Worm (Caenorhabditis elegans): ENCODE results near the gene rnf-5.
A peak's percentile ranks its signal among the peaks of the same experiment; 100 is the strongest.

The rnf-5 gene

ce11 chrIII:4205751-4206327 lies 39.2 kb upstream of the rnf-5 start, which contains the start of gene R74.8:
TSS of gene R74.8 (plus strand) at chrIII:4206277.
- TF ChIP-seq ztf-11 (tag; optimal IDR thresholded peaks at IDR 0.05) = no peak
- peak; percentile 37 for TF ChIP-seq unc-55 (GFP tag; optimal IDR thresholded peaks at IDR 0.05)
- no peak for TF ChIP-seq skn-1 (tag; optimal IDR thresholded peaks at IDR 0.05)
- peak; percentile 24 for TF ChIP-seq blmp-1 (tag; optimal IDR thresholded peaks at IDR 0.05; ENCODE audit: insufficient read depth)
- no peak for TF ChIP-seq ztf-1 (GFP tag; conservative IDR thresholded peaks at IDR 0.05)
- TF ChIP-seq lsy-2 (tag; optimal IDR thresholded peaks at IDR 0.05) = peak in 1 of 2 experiments; percentile 15

DNA sequence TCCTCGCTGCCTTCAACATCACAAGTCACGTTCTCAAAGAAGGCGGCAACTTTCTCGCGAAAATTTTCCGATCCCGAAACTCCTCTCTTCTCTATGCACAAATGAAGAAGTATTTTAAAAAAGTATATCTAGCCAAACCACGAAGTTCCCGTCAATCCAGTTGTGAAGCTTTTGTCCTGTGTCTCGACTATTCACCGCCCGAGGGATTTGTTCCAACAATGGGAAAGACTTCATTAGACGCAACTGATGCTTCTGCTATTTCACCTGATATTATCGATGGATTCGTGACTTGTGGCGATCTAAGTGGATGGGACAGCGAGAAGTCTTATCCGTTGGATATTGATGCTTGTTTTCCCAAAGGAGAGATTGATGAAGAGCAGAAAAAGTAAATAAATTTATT lies 38.3 kb upstream of the rnf-5 start:
- TF ChIP-seq F13H6.1 (tag; optimal IDR thresholded peaks at IDR 0.05) (no peak), blmp-1 (tag; optimal IDR thresholded peaks at IDR 0.05; ENCODE audit: insufficient read depth) (no peak), unc-55 (GFP tag; optimal IDR thresholded peaks at IDR 0.05) (no peak), zag-1 (tag; optimal IDR thresholded peaks at IDR 0.05) (no peak), egl-27 (tag; optimal IDR thresholded peaks at IDR 0.05) (no peak), R02D3.7 (tag; optimal IDR thresholded peaks at IDR 0.05) (no peak), gmeb-1 (tag; optimal IDR thresholded peaks at IDR 0.05) (no peak), fos-1 (tag; optimal IDR thresholded peaks at IDR 0.05) (no peak), nhr-11 (tag; optimal IDR thresholded peaks at IDR 0.05) (no peak), ama-1 (optimal IDR thresholded peaks at IDR 0.05) (no peak), sma-3 (GFP tag; optimal IDR thresholded peaks at IDR 0.05) (no peak), nhr-237 (tag; optimal IDR thresholded peaks at IDR 0.05) (no peak), ztf-11 (tag; optimal IDR thresholded peaks at IDR 0.05) (no peak), skn-1 (tag; optimal IDR thresholded peaks at IDR 0.05) (no peak), unc-62 (GFP tag; optimal IDR thresholded peaks at IDR 0.05) (no peak), nhr-10 (tag; optimal IDR thresholded peaks at IDR 0.05) (no peak), sma-9 (GFP tag; optimal IDR thresholded peaks at IDR 0.05) (no peak), sma-9 (tag; optimal IDR thresholded peaks at IDR 0.05) (no peak), dmd-4 (tag; optimal IDR thresholded peaks at IDR 0.05) (no peak)

ce11 chrIII:4204072-4204471 lies 37.4 kb upstream of the rnf-5 start, which contains the start of the genes pelo-1 and R74.7:
TSS of gene pelo-1 (minus strand) at chrIII:4204222.
TSS of gene R74.7 (plus strand) at chrIII:4204429.
- TF ChIP-seq gmeb-1 (tag; optimal IDR thresholded peaks at IDR 0.05) (peak; percentile 6), lin-11 (tag; optimal IDR thresholded peaks at IDR 0.05) (no peak), ceh-16 (tag; optimal IDR thresholded peaks at IDR 0.05) (no peak), ceh-82 (tag; optimal IDR thresholded peaks at IDR 0.05) (no peak), unc-39 (tag; optimal IDR thresholded peaks at IDR 0.05) (no peak), crh-2 (tag; optimal IDR thresholded peaks at IDR 0.05) (peak; percentile 9), C34F6.9 (tag; optimal IDR thresholded peaks at IDR 0.05) (peak; percentile 61), zag-1 (tag; optimal IDR thresholded peaks at IDR 0.05) (no peak), nhr-237 (tag; optimal IDR thresholded peaks at IDR 0.05) (no peak), lsy-2 (tag; optimal IDR thresholded peaks at IDR 0.05) (peak in 1 of 2 experiments; percentile 61), ama-1 (optimal IDR thresholded peaks at IDR 0.05) (no peak), nhr-6 (tag; optimal IDR thresholded peaks at IDR 0.05) (no peak), sem-4 (tag; optimal IDR thresholded peaks at IDR 0.05) (no peak), ztf-11 (tag; optimal IDR thresholded peaks at IDR 0.05) (no peak), aly-2 (tag; optimal IDR thresholded peaks at IDR 0.05) (no peak), unc-55 (GFP tag; optimal IDR thresholded peaks at IDR 0.05) (peak; percentile 86), mab-5 (tag; optimal IDR thresholded peaks at IDR 0.05) (no peak), nhr-25 (tag; optimal IDR thresholded peaks at IDR 0.05) (peak; percentile 5), fos-1 (tag; optimal IDR thresholded peaks at IDR 0.05) (peak; percentile 12), Y55F3AM.14 (GFP tag; optimal IDR thresholded peaks at IDR 0.05) (no peak), nhr-23 (tag; optimal IDR thresholded peaks at IDR 0.05) (no peak), elt-1 (tag; optimal IDR thresholded peaks at IDR 0.05) (no peak), R02D3.7 (tag; optimal IDR thresholded peaks at IDR 0.05) (peak; percentile 55)

DNA sequence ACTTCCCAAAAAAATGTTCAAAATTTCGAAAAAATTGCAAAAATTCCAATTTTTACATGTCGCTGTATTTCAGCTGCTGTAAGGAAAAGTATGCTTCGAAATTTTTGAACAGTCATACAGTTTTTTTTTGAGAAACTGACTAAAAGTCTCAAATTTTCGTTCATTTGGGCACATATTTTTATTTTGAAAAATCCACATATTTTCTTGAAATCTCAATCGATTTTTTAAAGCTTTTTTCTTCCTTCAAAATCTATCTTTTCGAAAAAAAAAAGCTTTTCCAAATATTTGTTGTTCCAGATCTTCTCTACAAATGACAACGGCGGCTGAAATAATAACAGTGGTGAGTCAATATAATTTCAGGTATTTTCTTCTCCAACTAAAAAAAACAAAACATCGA lies 30.3 kb upstream of the rnf-5 start, which contains the start of gene asd-1:
Gene asd-1 (plus strand): TSS at position 298 of the 397 bp plus-strand sequence.
- TF ChIP-seq ama-1 (optimal IDR thresholded peaks at IDR 0.05) (no peak), nhr-25 (tag; optimal IDR thresholded peaks at IDR 0.05) (no peak), sma-3 (GFP tag; optimal IDR thresholded peaks at IDR 0.05) (no peak), R02D3.7 (tag; optimal IDR thresholded peaks at IDR 0.05) (no peak), nhr-6 (tag; optimal IDR thresholded peaks at IDR 0.05) (no peak), gmeb-1 (tag; optimal IDR thresholded peaks at IDR 0.05) (no peak), ceh-16 (tag; optimal IDR thresholded peaks at IDR 0.05) (no peak), ztf-4 (tag; optimal IDR thresholded peaks at IDR 0.05) (no peak), nhr-23 (tag; optimal IDR thresholded peaks at IDR 0.05) (no peak), lin-39 (tag; optimal IDR thresholded peaks at IDR 0.05) (no peak), nhr-237 (tag; optimal IDR thresholded peaks at IDR 0.05) (no peak), Y55F3AM.14 (GFP tag; optimal IDR thresholded peaks at IDR 0.05) (no peak), egl-27 (tag; optimal IDR thresholded peaks at IDR 0.05) (no peak)
